Worm (Caenorhabditis elegans): ENCODE measurements around the gene cest-33.
A peak's percentile ranks its signal among the peaks of the same experiment; 100 is the strongest.

The cest-33 gene

DNA sequence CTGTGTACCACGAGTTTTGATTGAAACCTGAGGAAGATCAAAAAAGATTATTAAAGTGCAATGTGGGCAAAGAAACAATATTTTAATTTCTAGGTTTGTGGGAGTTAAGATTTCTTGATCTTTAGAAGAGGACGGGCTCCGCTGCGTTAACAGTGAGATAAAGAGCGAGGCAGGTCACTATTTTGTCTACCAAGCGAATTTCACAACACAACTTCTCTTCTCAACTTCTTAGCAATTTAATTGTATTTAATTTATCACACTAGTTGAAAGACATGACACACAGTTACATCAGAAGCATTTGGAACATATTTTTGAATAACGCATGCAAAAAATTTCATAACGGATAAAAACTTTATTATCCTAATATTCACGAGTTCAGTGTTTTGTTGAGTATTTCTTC is 39.1 kb downstream of the cest-33 start:
- TF ChIP-seq ceh-82 (tag; optimal IDR thresholded peaks at IDR 0.05), result no peak
- no peak for TF ChIP-seq nhr-237 (tag; optimal IDR thresholded peaks at IDR 0.05)
- peak; percentile 38 for TF ChIP-seq sma-3 (GFP tag; optimal IDR thresholded peaks at IDR 0.05)
- no peak for TF ChIP-seq C34F6.9 (tag; optimal IDR thresholded peaks at IDR 0.05)
- TF ChIP-seq ama-1 (optimal IDR thresholded peaks at IDR 0.05), result no peak
- no peak for TF ChIP-seq dmd-4 (tag; optimal IDR thresholded peaks at IDR 0.05)
- peak; percentile 33 for TF ChIP-seq crh-2 (tag; optimal IDR thresholded peaks at IDR 0.05)
- TF ChIP-seq nhr-21 (tag; optimal IDR thresholded peaks at IDR 0.05), result peak; percentile 8
- no peak for TF ChIP-seq alr-1 (tag; optimal IDR thresholded peaks at IDR 0.05)
- TF ChIP-seq fos-1 (tag; optimal IDR thresholded peaks at IDR 0.05), result no peak
- no peak for TF ChIP-seq nhr-25 (tag; optimal IDR thresholded peaks at IDR 0.05)
- no peak for TF ChIP-seq nhr-10 (tag; optimal IDR thresholded peaks at IDR 0.05)
- no peak for TF ChIP-seq sem-4 (tag; optimal IDR thresholded peaks at IDR 0.05)
- no peak for TF ChIP-seq ceh-16 (tag; optimal IDR thresholded peaks at IDR 0.05)
- no peak for TF ChIP-seq mbf-1 (tag; optimal IDR thresholded peaks at IDR 0.05)
- TF ChIP-seq ztf-11 (tag; optimal IDR thresholded peaks at IDR 0.05), result no peak

- TF ChIP-seq mbf-1 (tag; optimal IDR thresholded peaks at IDR 0.05), result no peak
- no peak for TF ChIP-seq lin-11 (tag; optimal IDR thresholded peaks at IDR 0.05)
- no peak for TF ChIP-seq nhr-21 (tag; optimal IDR thresholded peaks at IDR 0.05)
- TF ChIP-seq sma-3 (GFP tag; optimal IDR thresholded peaks at IDR 0.05), result no peak
- no peak for TF ChIP-seq C34F6.9 (tag; optimal IDR thresholded peaks at IDR 0.05)
- TF ChIP-seq F13H6.1 (tag; optimal IDR thresholded peaks at IDR 0.05), result no peak
- no peak for TF ChIP-seq elt-3 (tag; optimal IDR thresholded peaks at IDR 0.05)
- no peak for TF ChIP-seq ztf-4 (tag; optimal IDR thresholded peaks at IDR 0.05)
- TF ChIP-seq nhr-77 (tag; optimal IDR thresholded peaks at IDR 0.05), result no peak
- TF ChIP-seq crh-2 (tag; optimal IDR thresholded peaks at IDR 0.05), result no peak
- no peak for TF ChIP-seq elt-1 (tag; optimal IDR thresholded peaks at IDR 0.05)
- no peak for TF ChIP-seq nhr-129 (tag; optimal IDR thresholded peaks at IDR 0.05)
- TF ChIP-seq nhr-23 (tag; optimal IDR thresholded peaks at IDR 0.05), result no peak
- TF ChIP-seq ceh-16 (tag; optimal IDR thresholded peaks at IDR 0.05), result no peak
- no peak for TF ChIP-seq zag-1 (tag; optimal IDR thresholded peaks at IDR 0.05)
- no peak for TF ChIP-seq blmp-1 (tag; optimal IDR thresholded peaks at IDR 0.05; ENCODE audit: insufficient read depth)
- no peak for TF ChIP-seq unc-55 (GFP tag; optimal IDR thresholded peaks at IDR 0.05)
- TF ChIP-seq nhr-25 (tag; optimal IDR thresholded peaks at IDR 0.05), result no peak
These were observed 41.9 kb downstream of the cest-33 start for ce11 chrV:6323602-6324001.

DNA sequence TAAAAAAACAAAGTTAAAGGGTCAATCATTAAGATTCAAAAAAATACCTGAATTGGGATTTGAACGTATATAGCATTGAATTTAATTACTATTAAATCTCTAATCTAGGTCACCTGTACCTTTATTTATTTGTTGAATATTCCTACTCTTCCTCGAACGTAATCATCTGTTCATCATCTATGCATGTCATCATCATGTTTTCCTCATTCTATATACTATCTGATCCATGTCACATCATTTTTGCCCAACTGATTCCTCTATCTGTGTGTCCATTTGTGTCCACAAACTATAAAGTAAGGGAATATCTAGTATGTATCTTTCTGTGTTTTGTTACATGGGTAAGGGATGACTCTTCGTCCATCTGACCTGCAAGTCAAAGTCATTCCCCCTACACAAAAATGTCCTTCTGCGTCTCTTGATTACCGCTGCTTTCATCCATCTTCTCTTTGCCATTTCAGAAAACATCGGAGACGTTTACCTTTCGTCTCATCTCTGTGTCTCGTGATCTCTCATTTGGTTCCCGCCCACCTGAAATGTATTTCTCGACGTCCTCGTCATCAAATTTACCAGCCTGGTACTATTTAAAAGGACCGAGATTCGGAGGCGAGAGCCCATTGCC is 42.6 kb downstream of the cest-33 start:
- TF ChIP-seq dmd-4 (tag; optimal IDR thresholded peaks at IDR 0.05) (no peak), nhr-23 (tag; optimal IDR thresholded peaks at IDR 0.05) (no peak), R02D3.7 (tag; optimal IDR thresholded peaks at IDR 0.05) (no peak), lsy-2 (tag; optimal IDR thresholded peaks at IDR 0.05) (no peak), mbf-1 (tag; optimal IDR thresholded peaks at IDR 0.05) (no peak), mdl-1 (tag; optimal IDR thresholded peaks at IDR 0.05) (no peak), peb-1 (tag; optimal IDR thresholded peaks at IDR 0.05) (no peak), mab-5 (tag; optimal IDR thresholded peaks at IDR 0.05) (no peak), aly-2 (tag; optimal IDR thresholded peaks at IDR 0.05) (no peak), sem-4 (tag; optimal IDR thresholded peaks at IDR 0.05) (no peak), ceh-82 (tag; optimal IDR thresholded peaks at IDR 0.05) (no peak), lin-11 (tag; optimal IDR thresholded peaks at IDR 0.05) (no peak), alr-1 (tag; optimal IDR thresholded peaks at IDR 0.05) (no peak), nhr-10 (tag; optimal IDR thresholded peaks at IDR 0.05) (no peak), zag-1 (tag; optimal IDR thresholded peaks at IDR 0.05) (no peak), ztf-11 (tag; optimal IDR thresholded peaks at IDR 0.05) (no peak), elt-1 (tag; optimal IDR thresholded peaks at IDR 0.05) (no peak), sma-3 (GFP tag; optimal IDR thresholded peaks at IDR 0.05) (peak; percentile 80), ztf-4 (tag; optimal IDR thresholded peaks at IDR 0.05) (peak; percentile 15), gmeb-1 (tag; optimal IDR thresholded peaks at IDR 0.05) (no peak), egl-27 (tag; optimal IDR thresholded peaks at IDR 0.05) (no peak), skn-1 (tag; optimal IDR thresholded peaks at IDR 0.05) (no peak), unc-39 (tag; optimal IDR thresholded peaks at IDR 0.05) (no peak), unc-62 (GFP tag; optimal IDR thresholded peaks at IDR 0.05) (no peak), snpc-4 (tag; optimal IDR thresholded peaks at IDR 0.05) (no peak), unc-55 (GFP tag; optimal IDR thresholded peaks at IDR 0.05) (no peak), F13H6.1 (tag; optimal IDR thresholded peaks at IDR 0.05) (no peak), nhr-25 (tag; optimal IDR thresholded peaks at IDR 0.05) (peak; percentile 75), fos-1 (tag; optimal IDR thresholded peaks at IDR 0.05) (peak; percentile 14), nhr-129 (tag; optimal IDR thresholded peaks at IDR 0.05) (peak; percentile 52), ceh-16 (tag; optimal IDR thresholded peaks at IDR 0.05) (no peak), ama-1 (optimal IDR thresholded peaks at IDR 0.05) (no peak), nhr-237 (tag; optimal IDR thresholded peaks at IDR 0.05) (no peak), nhr-77 (tag; optimal IDR thresholded peaks at IDR 0.05) (no peak), elt-3 (tag; optimal IDR thresholded peaks at IDR 0.05) (no peak), ZK546.5 (tag; optimal IDR thresholded peaks at IDR 0.05) (no peak), nhr-11 (tag; optimal IDR thresholded peaks at IDR 0.05) (no peak), ztf-1 (GFP tag; conservative IDR thresholded peaks at IDR 0.05) (no peak), crh-2 (tag; optimal IDR thresholded peaks at IDR 0.05) (peak; percentile 3), nhr-21 (tag; optimal IDR thresholded peaks at IDR 0.05) (peak; percentile 60), blmp-1 (tag; optimal IDR thresholded peaks at IDR 0.05; ENCODE audit: insufficient read depth) (peak; percentile 3), nhr-12 (tag; optimal IDR thresholded peaks at IDR 0.05) (no peak), Y55F3AM.14 (GFP tag; optimal IDR thresholded peaks at IDR 0.05) (no peak), C34F6.9 (tag; optimal IDR thresholded peaks at IDR 0.05) (no peak)

Data from whole organism, L2 larva.